Fruit fly (Drosophila melanogaster) whole organism, prepupa: ENCODE measurements around the gene Rab19.
A peak's percentile ranks its signal among the peaks of the same experiment; 100 is the strongest.

Source experiments
- Blimp-1 ChIP-seq: fragments of 200-800 bp; sonication (Bioruptor generic); optimal IDR thresholded peaks from 3 replicates; lab custom pipeline; 2017; ENCODE audit warnings: missing biosample characterization, missing genetic modification characterization, mild to moderate bottlenecking, moderate library complexity, missing genetic modification reagents
- CG10631 ChIP-seq: fragments of 200-800 bp; sonication (Bioruptor generic); optimal IDR thresholded peaks from 2 replicates; lab custom pipeline; 2016; ENCODE audit warnings: missing biosample characterization, missing genetic modification characterization
- CG10669 ChIP-seq: fragments of 200-800 bp; sonication (Bioruptor generic); optimal IDR thresholded peaks from 3 replicates; lab custom pipeline; 2018; ENCODE audit warnings: missing biosample characterization, mild to moderate bottlenecking, missing genetic modification characterization, moderate library complexity
- CG11762 ChIP-seq: fragments of 200-800 bp; sonication (Bioruptor generic); optimal IDR thresholded peaks from 3 replicates; lab custom pipeline; 2016; ENCODE audit warnings: missing biosample characterization, missing genetic modification characterization; ENCODE audit not compliant: insufficient read depth
- CG15336 ChIP-seq: fragments of 200-800 bp; sonication (Bioruptor generic); IDR thresholded peaks from 2 replicates; pipeline ENCODE4 v1.3.6; 2022; ENCODE audit warnings: missing biosample characterization, missing genetic modification characterization
- CG32006 ChIP-seq: fragments of 200-800 bp; sonication (Bioruptor generic); optimal IDR thresholded peaks from 3 replicates; lab custom pipeline; 2017; ENCODE audit warnings: missing biosample characterization, mild to moderate bottlenecking, missing genetic modification characterization
- CG34406 ChIP-seq: fragments of 200-800 bp; sonication (Bioruptor generic); optimal IDR thresholded peaks from 3 replicates; lab custom pipeline; 2016; ENCODE audit warnings: missing biosample characterization, missing genetic modification characterization
- CG3919 ChIP-seq: fragments of 200-800 bp; sonication (Bioruptor generic); optimal IDR thresholded peaks from 3 replicates; lab custom pipeline; 2016; ENCODE audit warnings: missing biosample characterization, missing genetic modification characterization
- CG4318 ChIP-seq: fragments of 200-800 bp; sonication (Bioruptor generic); optimal IDR thresholded peaks from 3 replicates; lab custom pipeline; 2017; ENCODE audit warnings: missing biosample characterization, mild to moderate bottlenecking, missing genetic modification characterization
- CG6163 ChIP-seq: fragments of 200-800 bp; sonication (Bioruptor generic); IDR thresholded peaks from 3 replicates; pipeline ENCODE4 v1.3.6; 2022; ENCODE audit warnings: missing biosample characterization, missing genetic modification characterization
- CG6792 ChIP-seq: fragments of 200-800 bp; sonication (Bioruptor generic); optimal IDR thresholded peaks from 3 replicates; lab custom pipeline; 2016; ENCODE audit warnings: missing biosample characterization, missing genetic modification characterization
- CG6808 ChIP-seq: fragments of 200-800 bp; sonication (Bioruptor generic); optimal IDR thresholded peaks from 3 replicates; lab custom pipeline; 2017; ENCODE audit warnings: missing biosample characterization, missing genetic modification characterization, mild to moderate bottlenecking, moderate library complexity, missing genetic modification reagents
- CG8632 ChIP-seq: fragments of 200-800 bp; sonication (Bioruptor generic); optimal IDR thresholded peaks from 3 replicates; lab custom pipeline; 2016; ENCODE audit warnings: missing biosample characterization, missing genetic modification characterization
- CG9139 ChIP-seq: fragments of 200-800 bp; sonication (Bioruptor generic); optimal IDR thresholded peaks from 3 replicates; lab custom pipeline; 2017; ENCODE audit warnings: missing biosample characterization, mild to moderate bottlenecking, missing genetic modification characterization
- Eip75B ChIP-seq: fragments of 200-800 bp; sonication (Bioruptor generic); optimal IDR thresholded peaks from 3 replicates; lab custom pipeline; 2016; ENCODE audit warnings: missing biosample characterization, missing genetic modification characterization
- Ets21C ChIP-seq: fragments of 200-800 bp; sonication (Bioruptor generic); optimal IDR thresholded peaks from 3 replicates; lab custom pipeline; 2016; ENCODE audit warnings: missing biosample characterization, missing genetic modification characterization
- Ets96B ChIP-seq: fragments of 200-800 bp; optimal IDR thresholded peaks from 2 replicates; lab custom pipeline; 2019; ENCODE audit warnings: missing biosample characterization, mild to moderate bottlenecking, missing genetic modification characterization, moderate library complexity
- Gug ChIP-seq: fragments of 200-800 bp; sonication (Bioruptor generic); IDR thresholded peaks from 2 replicates; pipeline ENCODE4 v1.3.6; 2022; ENCODE audit warnings: missing biosample characterization, missing genetic modification characterization
- Lpt ChIP-seq: fragments of 200-800 bp; sonication (Bioruptor generic); optimal IDR thresholded peaks from 3 replicates; lab custom pipeline; 2016; ENCODE audit warnings: missing biosample characterization, missing genetic modification characterization
- Met ChIP-seq: fragments of 200-800 bp; sonication (Bioruptor generic); optimal IDR thresholded peaks from 3 replicates; lab custom pipeline; 2016; ENCODE audit warnings: missing biosample characterization, missing genetic modification characterization
- achi ChIP-seq: fragments of 200-800 bp; sonication (Bioruptor generic); optimal IDR thresholded peaks from 3 replicates; lab custom pipeline; 2016; ENCODE audit warnings: missing biosample characterization, missing genetic modification characterization
- dac ChIP-seq: fragments of 200-800 bp; sonication (Bioruptor generic); optimal IDR thresholded peaks from 2 replicates; lab custom pipeline; 2017; ENCODE audit warnings: missing biosample characterization, mild to moderate bottlenecking, missing genetic modification characterization
- eg ChIP-seq: fragments of 200-800 bp; sonication (Bioruptor generic); IDR thresholded peaks from 3 replicates; pipeline ENCODE4 v1.3.6; 2022; ENCODE audit warnings: missing biosample characterization, missing genetic modification characterization
- esn ChIP-seq: fragments of 200-800 bp; sonication (Bioruptor generic); optimal IDR thresholded peaks from 2 replicates; lab custom pipeline; 2016; ENCODE audit warnings: missing biosample characterization, mild to moderate bottlenecking, missing genetic modification characterization, moderate library complexity
- fd85E ChIP-seq: fragments of 200-800 bp; sonication (Bioruptor generic); optimal IDR thresholded peaks from 3 replicates; lab custom pipeline; 2016; ENCODE audit warnings: missing biosample characterization, missing genetic modification characterization
- fkh ChIP-seq: fragments of 200-800 bp; sonication (Bioruptor generic); optimal IDR thresholded peaks from 3 replicates; lab custom pipeline; 2017; ENCODE audit warnings: missing biosample characterization, mild to moderate bottlenecking, missing genetic modification characterization, moderate library complexity
- pdm3 ChIP-seq: fragments of 200-800 bp; sonication (Bioruptor generic); optimal IDR thresholded peaks from 3 replicates; lab custom pipeline; 2016; ENCODE audit warnings: missing biosample characterization, missing genetic modification characterization
- salr ChIP-seq, 2 experiments: fragments of 200-800 bp; sonication (Bioruptor generic); optimal IDR thresholded peaks; 3 replicates each; lab custom pipeline; 2016 to 2018; ENCODE audit warnings: missing biosample characterization in 2 of 2, missing genetic modification characterization in 2 of 2, mild to moderate bottlenecking in 1 of 2
- spab ChIP-seq: fragments of 200-800 bp; sonication (Bioruptor generic); optimal IDR thresholded peaks from 2 replicates; lab custom pipeline; 2017; ENCODE audit warnings: missing biosample characterization, mild to moderate bottlenecking, missing genetic modification characterization, missing genetic modification reagents

The Rab19 gene

DNA sequence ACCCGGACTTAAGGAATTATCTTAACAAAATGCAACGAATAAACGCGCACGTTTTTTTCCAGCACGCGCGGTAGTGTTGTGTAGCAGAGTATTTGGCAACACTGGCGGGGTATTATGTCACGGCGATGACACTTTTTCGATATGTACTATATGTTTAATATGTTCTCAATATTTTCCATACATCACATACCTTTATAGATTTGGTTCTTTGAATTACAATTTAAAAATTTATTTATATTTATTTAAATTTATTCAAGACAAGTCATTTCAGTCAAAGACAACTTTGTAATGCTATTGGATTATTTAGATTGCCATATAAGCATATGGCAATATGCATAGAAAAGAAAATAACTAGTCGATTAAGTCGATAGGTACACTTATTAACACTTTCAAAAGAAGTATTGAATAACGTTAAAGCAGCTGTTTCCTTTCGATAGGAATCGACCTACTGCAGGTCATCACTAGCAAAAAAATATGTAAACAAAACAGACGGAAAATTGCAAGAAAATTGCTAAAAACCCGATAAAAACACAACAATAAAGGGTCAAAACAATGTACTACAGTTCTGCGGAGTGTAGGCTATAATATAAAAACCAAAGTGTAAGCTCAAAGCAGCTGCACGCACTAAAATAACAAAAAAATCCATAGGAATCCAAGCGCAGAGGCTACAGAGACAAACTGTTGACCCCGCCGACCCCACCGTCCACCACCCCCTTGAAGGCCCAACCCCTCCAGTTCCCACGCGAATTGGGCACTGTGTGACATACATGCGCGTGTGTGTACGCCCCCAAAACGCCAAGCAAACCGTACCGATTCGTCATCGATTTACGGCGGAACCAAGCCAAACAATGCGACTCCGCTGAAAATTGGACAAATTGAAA, 49.5 kb downstream of the Rab19 start, which contains the start of the genes CG7182 and GAPcenA (continued):
- TF ChIP-seq Lpt (GFP tag; lab: Kevin White, UChicago) (peak; percentile 36), dac (GFP tag; lab: Kevin White, UChicago) (no peak), Gug (0 out of 2 replicates have a peak, but pooled peaks have one; percentile 9), CG6808 (GFP tag; lab: Kevin White, UChicago) (peak; percentile 62), esn (peak; percentile 80), Blimp-1 (peak; percentile 42), CG11762 (GFP tag; lab: Kevin White, UChicago) (peak; percentile 64), CG10669 (GFP tag; lab: Kevin White, UChicago) (peak; percentile 69), achi (GFP tag; lab: Kevin White, UChicago) (peak; percentile 78), salr (GFP tag; optimal IDR thresholded peaks at IDR 0.05; lab: Kevin White, UChicago) (no peak), CG6792 (peak; percentile 70), Ets96B (peak; percentile 78), CG10631 (GFP tag; lab: Kevin White, UChicago) (peak; percentile 87), CG8632 (GFP tag; lab: Kevin White, UChicago) (peak; percentile 77), CG6163 (peak; percentile 75), CG3919 (GFP tag; lab: Kevin White, UChicago) (peak; percentile 71), fd85E (no peak), eg (GFP tag; lab: Robert Waterston, UW) (peak; percentile 75), CG34406 (peak; percentile 81), Met (GFP tag; lab: Kevin White, UChicago) (no peak), CG9139 (GFP tag; lab: Kevin White, UChicago) (peak; percentile 26), Ets21C (GFP tag; lab: Kevin White, UChicago) (no peak), CG15336 (GFP tag; lab: Robert Waterston, UW) (peak; percentile 59; the same call in 1 of the 2 replicates), CG32006 (GFP tag; lab: Kevin White, UChicago) (no peak), Eip75B (GFP tag; lab: Kevin White, UChicago) (no peak), spab (GFP tag; lab: Kevin White, UChicago) (peak; percentile 41), CG4318 (GFP tag; lab: Kevin White, UChicago) (no peak)

dm6 chr3L:8347346-8347745, 50.5 kb downstream of the Rab19 start:
- TF ChIP-seq fkh (GFP tag; lab: Kevin White, UChicago) (peak; percentile 83), pdm3 (GFP tag; lab: Kevin White, UChicago) (no peak)
